Fruit fly (Drosophila melanogaster): ENCODE measurements around the gene pst.
A peak's percentile ranks its signal among the peaks of the same experiment; 100 is the strongest.

pst gene

dm6 chr3L:7381359-7381976 is 21.4 kb upstream of the pst start, which contains the start of the genes SMSr and smid (continued):
- TF ChIP-seq ash1 (GFP tag; optimal IDR thresholded peaks at IDR 0.05) = no peak
- peak; percentile 6 for TF ChIP-seq CG18476 (GFP tag; optimal IDR thresholded peaks at IDR 0.05)
- 0 out of 3 replicates have a peak, but pooled peaks have one; percentile 42 for TF ChIP-seq ase (GFP tag; IDR thresholded peaks at IDR 0.05)
- no peak for TF ChIP-seq disco-r (GFP tag; optimal IDR thresholded peaks at IDR 0.05)
- TF ChIP-seq Fer1 (GFP tag; optimal IDR thresholded peaks at IDR 0.05) = peak; percentile 33
- no peak for TF ChIP-seq CG12769 (tag; optimal IDR thresholded peaks at IDR 0.05)
- no peak for TF ChIP-seq CG17612 (GFP tag; IDR thresholded peaks at IDR 0.05)
- peak; percentile 73 for TF ChIP-seq CG9727 (GFP tag; optimal IDR thresholded peaks at IDR 0.05)
- TF ChIP-seq CG5245 (GFP tag; optimal IDR thresholded peaks at IDR 0.05) = no peak
- no peak for TF ChIP-seq CG2199 (GFP tag; IDR thresholded peaks at IDR 0.05)
- TF ChIP-seq emc (GFP tag; optimal IDR thresholded peaks at IDR 0.05) = no peak
- TF ChIP-seq otp (GFP tag; IDR thresholded peaks at IDR 0.05) = no peak
- peak; percentile 81 for TF ChIP-seq lilli (GFP tag; optimal IDR thresholded peaks at IDR 0.05)
- TF ChIP-seq Sox102F (GFP tag; optimal IDR thresholded peaks at IDR 0.05) = no peak
- TF ChIP-seq CG4730 (GFP tag; IDR thresholded peaks at IDR 0.05) = no peak
- TF ChIP-seq klu (GFP tag; IDR thresholded peaks at IDR 0.05) = peak; percentile 69; the same call in 1 of the 2 replicates
- no peak for TF ChIP-seq CG31365 (tag; optimal IDR thresholded peaks at IDR 0.05)
- no peak for TF ChIP-seq luna (GFP tag; optimal IDR thresholded peaks at IDR 0.05)
- peak; percentile 54 for TF ChIP-seq Chrac-16 (GFP tag; optimal IDR thresholded peaks at IDR 0.05)
- TF ChIP-seq CG34376 (GFP tag; optimal IDR thresholded peaks at IDR 0.05) = peak; percentile 57
- TF ChIP-seq Ets65A (GFP tag) = peak; percentile 96
- TF ChIP-seq ac (GFP tag; optimal IDR thresholded peaks at IDR 0.05) = no peak
- peak; percentile 78 for TF ChIP-seq CG13775 (GFP tag; optimal IDR thresholded peaks at IDR 0.05)
- peak; percentile 66 for TF ChIP-seq stwl (tag; optimal IDR thresholded peaks at IDR 0.05)
- no peak for TF ChIP-seq CG15479 (GFP tag; optimal IDR thresholded peaks at IDR 0.05)
- peak; percentile 29 to 46 for TF ChIP-seq Pdp1 (GFP tag; optimal IDR thresholded peaks at IDR 0.05)
- peak; percentile 67 for TF ChIP-seq CG18599 (GFP tag; optimal IDR thresholded peaks at IDR 0.05)
- TF ChIP-seq kah (GFP tag; optimal IDR thresholded peaks at IDR 0.05) = no peak
- peak; percentile 71 for TF ChIP-seq Rfx (GFP tag; IDR thresholded peaks at IDR 0.05)
- TF ChIP-seq sd (tag; optimal IDR thresholded peaks at IDR 0.05) = peak; percentile 68
- no peak for TF ChIP-seq bowl (GFP tag; IDR thresholded peaks at IDR 0.05)
- peak; percentile 19 for TF ChIP-seq CG16815 (GFP tag; optimal IDR thresholded peaks at IDR 0.05)
- TF ChIP-seq CG14014 (GFP tag; IDR thresholded peaks at IDR 0.05) = no peak; the same call in 1 of the 2 replicates
- TF ChIP-seq CG5953 (GFP tag; IDR thresholded peaks at IDR 0.05) = no peak
- peak; percentile 21 for TF ChIP-seq CG3407 (GFP tag; optimal IDR thresholded peaks at IDR 0.05)
- TF ChIP-seq CG11695 (GFP tag; IDR thresholded peaks at IDR 0.05) = no peak
- peak; percentile 71 for TF ChIP-seq CG12659 (GFP tag; optimal IDR thresholded peaks at IDR 0.05)
- TF ChIP-seq CG31224 (GFP tag; IDR thresholded peaks at IDR 0.05) = no peak
- peak; percentile 74 for TF ChIP-seq Max (GFP tag; optimal IDR thresholded peaks at IDR 0.05)
- TF ChIP-seq lov (optimal IDR thresholded peaks at IDR 0.05) = no peak
- no peak for TF ChIP-seq lov (GFP tag; IDR thresholded peaks at IDR 0.05)
- TF ChIP-seq CG12744 (GFP tag; optimal IDR thresholded peaks at IDR 0.05) = no peak
- peak; percentile 78 for TF ChIP-seq sna (GFP tag; IDR thresholded peaks at IDR 0.05; ENCODE audit: partially characterized antibody)
- no peak for TF ChIP-seq eyg (GFP tag; optimal IDR thresholded peaks at IDR 0.05)
- no peak for TF ChIP-seq gce (GFP tag; IDR thresholded peaks at IDR 0.05)
- peak; percentile 42; the same call in 2 of the 3 replicates for TF ChIP-seq tgo (GFP tag; IDR thresholded peaks at IDR 0.05)
- peak; percentile 39; the same call in 1 of the 2 replicates for TF ChIP-seq GATAe (GFP tag; conservative IDR thresholded peaks at IDR 0.05)
- TF ChIP-seq CG15696 (tag; optimal IDR thresholded peaks at IDR 0.05) = peak; percentile 54
- no peak for TF ChIP-seq en (GFP tag; optimal IDR thresholded peaks at IDR 0.05)
- peak; percentile 83 for TF ChIP-seq Med (GFP tag)
- peak; percentile 85 for TF ChIP-seq CG14710 (tag; optimal IDR thresholded peaks at IDR 0.05)

Data from whole organism, embryonic.